Worm (Caenorhabditis elegans) whole organism, L4 larva: ENCODE data around the gene rga-3.

Experiments used
- F37D6.2 ChIP-seq: sonication (generic microtip); optimal IDR thresholded peaks from 2 replicates; lab custom pipeline; 2016; ENCODE audit warnings: mild to moderate bottlenecking, missing genetic modification characterization, missing compliant biosample characterization
- F44E2.7 ChIP-seq: fragments of 200-800 bp; sonication (Bioruptor generic); IDR thresholded peaks from 2 replicates; pipeline ENCODE4 v2.1.2; 2022; ENCODE audit warnings: missing genetic modification characterization, missing compliant biosample characterization
- aha-1 ChIP-seq: fragments of 150-350 bp; peaks from one replicate; lab custom pipeline; 2014; ENCODE audit warnings: missing biosample characterization, missing genetic modification characterization
- cey-2 ChIP-seq: sonication (generic microtip); optimal IDR thresholded peaks from 3 replicates; lab custom pipeline; 2017; ENCODE audit warnings: missing genetic modification characterization, mild to moderate bottlenecking, missing compliant biosample characterization, antibody characterized with exemption, borderline replicate concordance; ENCODE audit not compliant: insufficient read depth
- daf-16 ChIP-seq, 3 experiments: sonication (generic microtip); optimal IDR thresholded peaks; 2 replicates each; lab custom pipeline; 2016 to 2017; ENCODE audit warnings: missing genetic modification characterization in 3 of 3, missing genetic modification reagents in 3 of 3, mild to moderate bottlenecking in 2 of 3, missing compliant biosample characterization in 2 of 3, missing biosample characterization in 1 of 3, moderate library complexity in 1 of 3
- dmd-6 ChIP-seq: fragments of 200-800 bp; sonication (Bioruptor generic); IDR thresholded peaks from 2 replicates; pipeline ENCODE4 v1.3.6; 2022; ENCODE audit warnings: missing genetic modification reagents, missing genetic modification characterization, missing compliant biosample characterization
- dmd-8 ChIP-seq: fragments of 200-800 bp; sonication (Bioruptor generic); IDR thresholded peaks from 2 replicates; pipeline ENCODE4 v1.3.6; 2022; ENCODE audit warnings: missing genetic modification characterization, missing compliant biosample characterization
- dpl-1 ChIP-seq: fragments of 150-350 bp; optimal IDR thresholded peaks from 2 replicates; lab custom pipeline; 2014; ENCODE audit warnings: missing biosample characterization, missing genetic modification reagents, missing genetic modification characterization
- dve-1 ChIP-seq: sonication (generic microtip); optimal IDR thresholded peaks from 2 replicates; lab custom pipeline; 2017; ENCODE audit warnings: antibody characterized with exemption, mild to moderate bottlenecking, missing genetic modification characterization, missing compliant biosample characterization; ENCODE audit not compliant: insufficient read depth
- gei-8 ChIP-seq: fragments of 200-800 bp; sonication (Bioruptor generic); optimal IDR thresholded peaks from 2 replicates; lab custom pipeline; 2018; ENCODE audit warnings: mild to moderate bottlenecking, missing genetic modification characterization, missing compliant biosample characterization
- hif-1 ChIP-seq, 2 experiments: sonication (generic microtip); optimal IDR thresholded peaks; 2 replicates each; lab custom pipeline; 2016 to 2017; ENCODE audit warnings: missing compliant biosample characterization in 2 of 2, missing genetic modification characterization in 2 of 2, missing genetic modification reagents in 2 of 2, missing genotype in 2 of 2, mild to moderate bottlenecking in 1 of 2
- hlh-11 ChIP-seq: fragments of 200-800 bp; sonication (Bioruptor generic); optimal IDR thresholded peaks from 2 replicates; lab custom pipeline; 2018; ENCODE audit warnings: mild to moderate bottlenecking, missing genetic modification characterization, missing compliant biosample characterization
- hlh-30 ChIP-seq: sonication (generic microtip); optimal IDR thresholded peaks from 2 replicates; lab custom pipeline; 2017; ENCODE audit warnings: antibody characterized with exemption, mild to moderate bottlenecking, missing genetic modification characterization, missing compliant biosample characterization; ENCODE audit not compliant: insufficient read depth
- lin-38 ChIP-seq: fragments of 200-800 bp; sonication (Bioruptor generic); IDR thresholded peaks from 2 replicates; pipeline ENCODE4 v1.3.6; 2022; ENCODE audit warnings: missing genetic modification reagents, missing genetic modification characterization, missing compliant biosample characterization
- lsy-2 ChIP-seq, 2 experiments: fragments of 150-350 bp in 1 of 2; sonication (generic microtip) in 1 of 2; optimal IDR thresholded peaks; 2 replicates each; lab custom pipeline; 2014 to 2017; ENCODE audit warnings: missing biosample characterization in 2 of 2, missing genetic modification characterization in 2 of 2
- mdl-1 ChIP-seq, 2 experiments: fragments of 150-350 bp in 1 of 2; sonication (generic microtip) in 1 of 2; optimal IDR thresholded peaks; 2 replicates each; lab custom pipeline; 2014 to 2017; ENCODE audit warnings: missing biosample characterization in 2 of 2, missing genetic modification characterization in 2 of 2
- mes-2 ChIP-seq: sonication (generic microtip); optimal IDR thresholded peaks from 2 replicates; lab custom pipeline; 2016; ENCODE audit warnings: missing genotype, mild to moderate bottlenecking, missing genetic modification characterization, missing compliant biosample characterization; ENCODE audit not compliant: poor library complexity, severe bottlenecking
- mxl-2 ChIP-seq: fragments of 200-800 bp; sonication (Bioruptor generic); conservative IDR thresholded peaks from 2 replicates; pipeline ENCODE4 v1.3.6; 2022; ENCODE audit warnings: missing genetic modification reagents, missing genetic modification characterization, missing compliant biosample characterization
- nhr-28 ChIP-seq: fragments of 150-350 bp; optimal IDR thresholded peaks from 2 replicates; lab custom pipeline; 2014; ENCODE audit warnings: missing biosample characterization, missing genetic modification characterization
- nhr-48 ChIP-seq: sonication (generic microtip); optimal IDR thresholded peaks from 2 replicates; lab custom pipeline; 2016; ENCODE audit warnings: mild to moderate bottlenecking, missing genetic modification characterization, missing compliant biosample characterization
- nhr-77 ChIP-seq: fragments of 150-350 bp; optimal IDR thresholded peaks from 2 replicates; lab custom pipeline; 2014; ENCODE audit warnings: missing biosample characterization, missing genetic modification characterization
- pqm-1 ChIP-seq: sonication (generic microtip); optimal IDR thresholded peaks from 2 replicates; lab custom pipeline; 2017; ENCODE audit warnings: missing biosample characterization, missing genetic modification characterization
- set-16 ChIP-seq: fragments of 200-800 bp; sonication (Bioruptor generic); IDR thresholded peaks from 2 replicates; pipeline ENCODE4 v1.3.6; 2022; ENCODE audit warnings: missing genetic modification reagents, missing genetic modification characterization, missing compliant biosample characterization
- skn-1 ChIP-seq: fragments of 150-350 bp; optimal IDR thresholded peaks from 2 replicates; lab custom pipeline; 2014; ENCODE audit warnings: missing biosample characterization, missing genetic modification characterization
- unc-130 ChIP-seq: sonication (generic microtip); optimal IDR thresholded peaks from 2 replicates; lab custom pipeline; 2016; ENCODE audit warnings: missing genetic modification reagents, missing genetic modification characterization, missing compliant biosample characterization
- unc-62 ChIP-seq, 3 experiments: fragments of 150-350 bp in 1 of 3; sonication (generic microtip); optimal IDR thresholded peaks in 2 of 3; peaks in 1 of 3; 1 replicate in 1 of 3; 2 replicates in 2 of 3; lab custom pipeline; 2014 to 2017; ENCODE audit warnings: missing biosample characterization in 3 of 3, missing genetic modification characterization in 3 of 3, missing genetic modification reagents in 3 of 3, missing genotype in 1 of 3
- zip-2 ChIP-seq: fragments of 150-350 bp; optimal IDR thresholded peaks from 2 replicates; lab custom pipeline; 2014; ENCODE audit warnings: missing biosample characterization, missing genetic modification characterization

Gene rga-3

ce11 chrV:5768292-5768695, 50.6 kb downstream of the rga-3 start (continued):
- TF ChIP-seq dpl-1 (GFP tag; lab: Kevin White, UChicago) = peak; percentile 30
- no peak for TF ChIP-seq set-16 (GFP tag; lab: Robert Waterston, UW)
- peak; percentile 9 for TF ChIP-seq nhr-77
- peak; percentile 93 for TF ChIP-seq cey-2 (tag; lab: Kevin White, UChicago)
- TF ChIP-seq lsy-2 (tag; optimal IDR thresholded peaks at IDR 0.05; lab: Kevin White, UChicago) = peak in 1 of 2 experiments; percentile 54
- peak; percentile 6 to 21 for TF ChIP-seq hif-1 (tag; optimal IDR thresholded peaks at IDR 0.05; lab: Kevin White, UChicago)
- peak; percentile 71 for TF ChIP-seq gei-8
- peak; percentile 18 for TF ChIP-seq zip-2 (tag; lab: Kevin White, UChicago)
- TF ChIP-seq unc-62 (GFP tag; optimal IDR thresholded peaks at IDR 0.05 in 1 of 2; lab: Kevin White, UChicago) = peak in 1 of 2 experiments; percentile 71
- TF ChIP-seq unc-62 (tag; optimal IDR thresholded peaks at IDR 0.05; lab: Kevin White, UChicago) = no peak

- TF ChIP-seq nhr-48 (tag; lab: Kevin White, UChicago) (peak; percentile 48), unc-62 (GFP tag; optimal IDR thresholded peaks at IDR 0.05 in 1 of 2; lab: Kevin White, UChicago) (peak in 1 of 2 experiments; percentile 60), unc-62 (tag; optimal IDR thresholded peaks at IDR 0.05; lab: Kevin White, UChicago) (no peak), dmd-6 (GFP tag; lab: Robert Waterston, UW) (peak; percentile 82), nhr-28 (tag; lab: Kevin White, UChicago) (peak; percentile 32), dve-1 (peak; percentile 35), hlh-30 (tag; lab: Kevin White, UChicago) (peak; percentile 15), pqm-1 (tag; lab: Kevin White, UChicago) (peak; percentile 36), aha-1 (tag; lab: Kevin White, UChicago) (no peak), skn-1 (tag; lab: Kevin White, UChicago) (no peak), hlh-11 (peak; percentile 51), daf-16 (GFP tag; optimal IDR thresholded peaks at IDR 0.05; lab: Kevin White, UChicago) (no peak), daf-16 (tag; optimal IDR thresholded peaks at IDR 0.05; lab: Kevin White, UChicago) (peak; percentile 56), mdl-1 (tag; optimal IDR thresholded peaks at IDR 0.05; lab: Kevin White, UChicago) (peak in 1 of 2 experiments; percentile 16), F37D6.2 (tag; lab: Kevin White, UChicago) (no peak)
Observed at ce11 chrV:5769500-5769899, 51.8 kb downstream of the rga-3 start.

- TF ChIP-seq mes-2 (tag; lab: Kevin White, UChicago) = peak; percentile 33
- TF ChIP-seq F44E2.7 = no peak
- peak; percentile 38; the same call in 1 of the 2 replicates for TF ChIP-seq dmd-6 (GFP tag; lab: Robert Waterston, UW)
- peak; percentile 80 for TF ChIP-seq mxl-2 (GFP tag; lab: Robert Waterston, UW)
Observed at ce11 chrV:5769999-5770398, 52.3 kb downstream of the rga-3 start.

- TF ChIP-seq aha-1 (tag; lab: Kevin White, UChicago) = peak; percentile 73
- no peak for TF ChIP-seq dmd-8 (GFP tag; lab: Robert Waterston, UW)
- no peak for TF ChIP-seq unc-130 (GFP tag; lab: Kevin White, UChicago)
- TF ChIP-seq mes-2 (tag; lab: Kevin White, UChicago) = peak; percentile 14
- TF ChIP-seq hlh-11 = peak; percentile 2
- TF ChIP-seq lin-38 = peak; percentile 36; the same call in 1 of the 2 replicates
- peak in 1 of 2 experiments; percentile 59 for TF ChIP-seq unc-62 (GFP tag; optimal IDR thresholded peaks at IDR 0.05 in 1 of 2; lab: Kevin White, UChicago)
- no peak for TF ChIP-seq unc-62 (tag; optimal IDR thresholded peaks at IDR 0.05; lab: Kevin White, UChicago)
Observed at ce11 chrV:5771627-5772026, 53.9 kb downstream of the rga-3 start, which contains the start of gene F44E7.3. F44E7.3 (plus strand) TSS chrV:5771945.
